Fruit fly (Drosophila melanogaster): Measurements from ENCODE around the gene CG31371.

Gene CG31371

DNA sequence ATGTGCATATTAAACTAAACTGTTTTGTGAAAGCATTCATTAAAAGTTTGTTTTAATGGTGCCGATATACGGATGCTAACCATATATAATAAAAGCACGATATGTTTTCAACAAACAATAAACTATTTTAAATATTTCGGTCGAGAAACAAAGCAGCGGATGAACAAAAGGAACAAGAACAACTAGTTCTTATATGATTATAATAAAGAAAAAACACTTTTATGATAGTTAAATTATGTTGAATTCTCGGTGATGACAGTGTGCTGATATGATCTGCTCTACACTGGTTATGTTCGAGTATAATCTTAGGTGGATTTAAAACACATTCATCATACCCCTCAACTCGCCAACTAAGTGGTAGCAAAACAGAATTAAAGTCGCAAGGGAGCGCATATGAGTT is 27.4 kb downstream of the CG31371 start:
- no peak for TF ChIP-seq Dfd (GFP tag; optimal IDR thresholded peaks at IDR 0.05)
- TF ChIP-seq dl (GFP tag; optimal IDR thresholded peaks at IDR 0.05; ENCODE audit: insufficient read depth in 1 of 2, partially characterized antibody in 2 of 2), result no peak
- no peak for TF ChIP-seq fru (GFP tag; optimal IDR thresholded peaks at IDR 0.05)
- no peak for TF ChIP-seq Hr83 (GFP tag; optimal IDR thresholded peaks at IDR 0.05; ENCODE audit: poor library complexity, severe bottlenecking)
- no peak for TF ChIP-seq pan (optimal IDR thresholded peaks at IDR 0.05)
- no peak for TF ChIP-seq h (GFP tag; optimal IDR thresholded peaks at IDR 0.05)

dm6 chr3R:30474667-30475213 is 28.6 kb downstream of the CG31371 start:
- no peak for TF ChIP-seq Sp1 (GFP tag; optimal IDR thresholded peaks at IDR 0.05)
- TF ChIP-seq ey (GFP tag; optimal IDR thresholded peaks at IDR 0.05), result no peak
- no peak for TF ChIP-seq lola (GFP tag; optimal IDR thresholded peaks at IDR 0.05)
- TF ChIP-seq CG32264 (GFP tag; optimal IDR thresholded peaks at IDR 0.05), result no peak
- no peak for TF ChIP-seq CG9705 (GFP tag; optimal IDR thresholded peaks at IDR 0.05)

DNA sequence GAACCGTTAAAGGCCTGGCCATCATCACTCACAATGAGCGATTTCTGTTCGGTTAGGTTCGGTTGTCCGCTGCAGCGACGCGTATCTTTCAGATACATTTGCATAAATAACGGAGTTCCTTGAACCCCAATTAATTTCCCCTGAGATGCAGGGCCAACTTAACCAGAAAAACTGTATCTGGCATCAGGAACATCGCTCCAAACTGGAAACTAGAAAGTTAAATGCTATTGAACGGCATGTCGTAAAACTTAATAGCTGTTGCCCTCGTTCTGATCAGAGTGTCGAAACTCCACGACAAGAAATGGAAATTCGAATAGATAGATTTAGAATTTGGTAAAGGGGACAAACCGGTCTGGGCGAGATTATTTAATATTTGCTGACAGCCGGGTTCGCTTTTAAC is 31.0 kb downstream of the CG31371 start:
- no peak for TF ChIP-seq dsf (GFP tag; optimal IDR thresholded peaks at IDR 0.05; ENCODE audit: borderline replicate concordance)
- no peak for TF ChIP-seq Myc (optimal IDR thresholded peaks at IDR 0.05)
- TF ChIP-seq Hr78 (GFP tag; optimal IDR thresholded peaks at IDR 0.05), result no peak
- TF ChIP-seq OdsH (GFP tag; optimal IDR thresholded peaks at IDR 0.05), result no peak
- no peak for TF ChIP-seq brk (GFP tag; optimal IDR thresholded peaks at IDR 0.05)
- no peak for TF ChIP-seq Rel (GFP tag; optimal IDR thresholded peaks at IDR 0.05)
- no peak for TF ChIP-seq Rel (tag; optimal IDR thresholded peaks at IDR 0.05)
- no peak for TF ChIP-seq HLH106 (tag; optimal IDR thresholded peaks at IDR 0.05)
- TF ChIP-seq dl (GFP tag; optimal IDR thresholded peaks at IDR 0.05; ENCODE audit: insufficient read depth in 1 of 2, partially characterized antibody in 2 of 2), result no peak
- TF ChIP-seq sage (GFP tag; optimal IDR thresholded peaks at IDR 0.05), result no peak
- TF ChIP-seq tai (GFP tag; optimal IDR thresholded peaks at IDR 0.05), result no peak
- no peak for TF ChIP-seq Hr83 (GFP tag; optimal IDR thresholded peaks at IDR 0.05; ENCODE audit: poor library complexity, severe bottlenecking)
- no peak for TF ChIP-seq lola (GFP tag; optimal IDR thresholded peaks at IDR 0.05)
- TF ChIP-seq rgr (GFP tag; optimal IDR thresholded peaks at IDR 0.05), result no peak
- TF ChIP-seq Hnf4 (GFP tag; optimal IDR thresholded peaks at IDR 0.05), result no peak
- no peak for TF ChIP-seq br (GFP tag; optimal IDR thresholded peaks at IDR 0.05)
- no peak for TF ChIP-seq Sp1 (GFP tag; optimal IDR thresholded peaks at IDR 0.05)
- no peak for TF ChIP-seq pan (optimal IDR thresholded peaks at IDR 0.05)
- no peak for TF ChIP-seq woc (GFP tag; optimal IDR thresholded peaks at IDR 0.05)
- TF ChIP-seq N (GFP tag; optimal IDR thresholded peaks at IDR 0.05), result no peak

- TF ChIP-seq usp (GFP tag; optimal IDR thresholded peaks at IDR 0.05) (no peak), woc (GFP tag; optimal IDR thresholded peaks at IDR 0.05) (no peak), N (GFP tag; optimal IDR thresholded peaks at IDR 0.05) (no peak), Hr78 (GFP tag; optimal IDR thresholded peaks at IDR 0.05) (no peak), rgr (GFP tag; optimal IDR thresholded peaks at IDR 0.05) (no peak), h (GFP tag; optimal IDR thresholded peaks at IDR 0.05) (no peak), Dif (GFP tag; optimal IDR thresholded peaks at IDR 0.05; ENCODE audit: partially characterized antibody) (no peak), Rel (GFP tag; optimal IDR thresholded peaks at IDR 0.05) (no peak), Rel (tag; optimal IDR thresholded peaks at IDR 0.05) (no peak), Vsx2 (GFP tag; optimal IDR thresholded peaks at IDR 0.05; ENCODE audit: partially characterized antibody) (no peak), Hnf4 (GFP tag; optimal IDR thresholded peaks at IDR 0.05) (no peak), jim (GFP tag; optimal IDR thresholded peaks at IDR 0.05) (no peak), brk (GFP tag; optimal IDR thresholded peaks at IDR 0.05) (no peak), br (GFP tag; optimal IDR thresholded peaks at IDR 0.05) (no peak), CrebA (GFP tag; optimal IDR thresholded peaks at IDR 0.05; ENCODE audit: borderline replicate concordance) (no peak), Abd-B (GFP tag; optimal IDR thresholded peaks at IDR 0.05) (no peak), fru (GFP tag; optimal IDR thresholded peaks at IDR 0.05) (no peak), sv (GFP tag; optimal IDR thresholded peaks at IDR 0.05) (no peak), Myc (optimal IDR thresholded peaks at IDR 0.05) (no peak), Mio (GFP tag; optimal IDR thresholded peaks at IDR 0.05) (no peak), CG9705 (GFP tag; optimal IDR thresholded peaks at IDR 0.05) (no peak)
These were observed 32.6 kb downstream of the CG31371 start for dm6 chr3R:30470690-30471089.
